Worm (Caenorhabditis elegans) whole organism, young adult: ENCODE results near the gene mlt-8.
"Not testable (repeated sequence)": the region's sequence is repeated elsewhere in the genome, so short reads cannot be mapped to it uniquely, and the experiment has no call there.

Experiments used
- F10E7.11 ChIP-seq: sonication (generic microtip); optimal IDR thresholded peaks from 2 replicates; lab custom pipeline; 2017; ENCODE audit warnings: mild to moderate bottlenecking, missing genetic modification characterization, moderate library complexity, missing compliant biosample characterization
- F39B2.1 ChIP-seq: fragments of 200-800 bp; sonication (Bioruptor generic); IDR thresholded peaks from 2 replicates; pipeline ENCODE4 v1.3.6; 2022; ENCODE audit warnings: missing genetic modification reagents, missing genetic modification characterization, missing compliant biosample characterization
- F49E8.2 ChIP-seq: sonication (generic microtip); optimal IDR thresholded peaks from 3 replicates; lab custom pipeline; 2017; ENCODE audit warnings: missing genetic modification characterization, mild to moderate bottlenecking, missing compliant biosample characterization, antibody characterized with exemption, moderate library complexity; ENCODE audit not compliant: insufficient read depth
- Y56A3A.18 ChIP-seq: fragments of 200-800 bp; sonication (Bioruptor generic); IDR thresholded peaks from 2 replicates; pipeline ENCODE4 v1.3.6; 2022; ENCODE audit warnings: missing genetic modification reagents, missing genetic modification characterization, missing compliant biosample characterization
- Y79H2A.3 ChIP-seq: fragments of 200-800 bp; sonication (Bioruptor generic); conservative IDR thresholded peaks from 2 replicates; pipeline ENCODE4 v1.3.6; 2022; ENCODE audit warnings: missing genetic modification reagents, missing genetic modification characterization, missing compliant biosample characterization
- Y95B8A.8 ChIP-seq: fragments of 200-800 bp; sonication (Bioruptor generic); IDR thresholded peaks from 2 replicates; pipeline ENCODE4 v1.3.6; 2022; ENCODE audit warnings: missing genetic modification reagents, missing genetic modification characterization, missing compliant biosample characterization
- ZK185.1 ChIP-seq: sonication (generic microtip); optimal IDR thresholded peaks from 2 replicates; lab custom pipeline; 2016; ENCODE audit warnings: mild to moderate bottlenecking, missing genetic modification characterization, missing compliant biosample characterization; ENCODE audit not compliant: poor library complexity, severe bottlenecking
- ama-1 ChIP-seq, 3 experiments: fragments of 150-350 bp in 1 of 3; sonication (generic microtip) in 2 of 3; optimal IDR thresholded peaks; 2 replicates each; lab custom pipeline; 2014 to 2018; ENCODE audit warnings: missing biosample characterization in 2 of 3, missing genetic modification characterization in 2 of 3, missing genetic modification reagents in 2 of 3
- aptf-3 ChIP-seq: fragments of 200-800 bp; sonication (Bioruptor generic); IDR thresholded peaks from 2 replicates; pipeline ENCODE4 v1.3.6; 2022; ENCODE audit warnings: missing genetic modification characterization, missing compliant biosample characterization
- atf-7 ChIP-seq: sonication (generic microtip); optimal IDR thresholded peaks from 2 replicates; lab custom pipeline; 2017; ENCODE audit warnings: mild to moderate bottlenecking, missing genetic modification characterization, missing compliant biosample characterization
- attf-3 ChIP-seq: fragments of 200-800 bp; sonication (Bioruptor generic); conservative IDR thresholded peaks from 2 replicates; pipeline ENCODE4 v1.3.6; 2022; ENCODE audit warnings: missing genetic modification reagents, missing genetic modification characterization, missing compliant biosample characterization
- bed-1 ChIP-seq: fragments of 200-800 bp; sonication (Bioruptor generic); IDR thresholded peaks from 2 replicates; pipeline ENCODE4 v1.3.6; 2022; ENCODE audit warnings: missing genetic modification reagents, missing genetic modification characterization, missing compliant biosample characterization
- ceh-79 ChIP-seq: sonication (generic microtip); optimal IDR thresholded peaks from 2 replicates; lab custom pipeline; 2017; ENCODE audit warnings: mild to moderate bottlenecking, missing genetic modification characterization, missing compliant biosample characterization
- egl-18 ChIP-seq: fragments of 200-800 bp; sonication (Bioruptor generic); IDR thresholded peaks from 2 replicates; pipeline ENCODE4 v1.3.6; 2022; ENCODE audit warnings: missing genetic modification reagents, missing genetic modification characterization, missing compliant biosample characterization
- ets-4 ChIP-seq: fragments of 200-800 bp; sonication (Bioruptor generic); optimal IDR thresholded peaks from 2 replicates; lab custom pipeline; 2018; ENCODE audit warnings: mild to moderate bottlenecking, missing genetic modification characterization, missing compliant biosample characterization
- hmg-1.2 ChIP-seq: fragments of 200-800 bp; sonication (Bioruptor generic); IDR thresholded peaks from 2 replicates; pipeline ENCODE4 v1.3.6; 2022; ENCODE audit warnings: missing genetic modification reagents, missing genetic modification characterization, missing compliant biosample characterization
- lin-35 ChIP-seq, 3 experiments: fragments of 150-350 bp in 2 of 3; sonication (generic microtip) in 1 of 3; optimal IDR thresholded peaks; 2 replicates each; lab custom pipeline; 2014 to 2018; ENCODE audit warnings: missing biosample characterization in 3 of 3, missing genetic modification characterization in 3 of 3, missing genetic modification reagents in 3 of 3
- lin-40 ChIP-seq: sonication (generic microtip); optimal IDR thresholded peaks from 2 replicates; lab custom pipeline; 2016; ENCODE audit warnings: missing genetic modification characterization, mild to moderate bottlenecking, missing compliant biosample characterization, missing genotype, missing genetic modification reagents
- lsy-27 ChIP-seq: sonication (generic microtip); optimal IDR thresholded peaks from 2 replicates; lab custom pipeline; 2017; ENCODE audit warnings: missing genetic modification characterization, mild to moderate bottlenecking, missing compliant biosample characterization, antibody characterized with exemption, missing genotype, borderline replicate concordance; ENCODE audit not compliant: insufficient read depth
- madf-10 ChIP-seq: sonication (generic microtip); optimal IDR thresholded peaks from 2 replicates; lab custom pipeline; 2016; ENCODE audit warnings: mild to moderate bottlenecking, missing genetic modification characterization, missing compliant biosample characterization
- mxl-1 ChIP-seq: sonication (generic microtip); optimal IDR thresholded peaks from 2 replicates; lab custom pipeline; 2016; ENCODE audit warnings: missing genetic modification characterization, missing compliant biosample characterization
- nfya-1 ChIP-seq: sonication (generic microtip); optimal IDR thresholded peaks from 2 replicates; lab custom pipeline; 2017; ENCODE audit warnings: antibody characterized with exemption, missing compliant biosample characterization, missing genetic modification characterization, borderline replicate concordance; ENCODE audit not compliant: insufficient read depth
- nhr-179 ChIP-seq: sonication (generic microtip); optimal IDR thresholded peaks from 2 replicates; lab custom pipeline; 2016; ENCODE audit warnings: mild to moderate bottlenecking, missing genetic modification characterization, missing compliant biosample characterization
- rcor-1 ChIP-seq: fragments of 200-800 bp; sonication (Bioruptor generic); IDR thresholded peaks from 2 replicates; pipeline ENCODE4 v1.3.6; 2022; ENCODE audit warnings: missing genetic modification reagents, missing genetic modification characterization, missing compliant biosample characterization
- sptf-2 ChIP-seq: fragments of 200-800 bp; sonication (Bioruptor generic); optimal IDR thresholded peaks from 2 replicates; lab custom pipeline; 2018; ENCODE audit warnings: mild to moderate bottlenecking, missing genetic modification characterization, missing compliant biosample characterization
- unc-130 ChIP-seq: sonication (generic microtip); optimal IDR thresholded peaks from 2 replicates; lab custom pipeline; 2016; ENCODE audit warnings: missing genetic modification reagents, missing genetic modification characterization, missing compliant biosample characterization
- zfh-2 ChIP-seq: fragments of 200-800 bp; sonication (Bioruptor generic); conservative IDR thresholded peaks from 2 replicates; pipeline ENCODE4 v1.3.6; 2022; ENCODE audit warnings: missing genetic modification reagents, missing genetic modification characterization, missing compliant biosample characterization

mlt-8 gene

DNA sequence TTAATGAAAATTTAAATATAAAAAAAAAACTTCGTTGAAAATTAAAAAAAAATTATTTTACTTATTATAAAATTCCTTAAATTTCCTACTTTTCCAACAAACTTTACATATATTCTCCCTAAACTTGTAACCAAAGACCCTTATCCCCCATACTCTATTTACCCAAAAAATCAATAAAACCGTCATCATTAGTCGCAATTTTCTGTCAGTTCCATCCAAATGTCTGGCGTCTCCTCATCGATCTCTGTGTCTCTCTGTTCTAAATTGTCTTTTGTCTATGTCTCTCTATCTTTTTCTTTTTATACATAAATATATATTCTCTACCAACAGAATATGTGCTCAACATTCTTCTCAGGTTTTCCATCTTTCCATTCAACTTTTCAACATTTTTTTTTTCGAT lies 16.5 kb downstream of the mlt-8 start:
- TF ChIP-seq hmg-1.2 (GFP tag; lab: Robert Waterston, UW) (peak; percentile 43; the same call in 1 of the 2 replicates), attf-3 (GFP tag; lab: Robert Waterston, UW) (no peak)

ce11 chrII:551245-551904 lies 20.5 kb downstream of the mlt-8 start, which contains the start of gene lips-7:
TSS of gene lips-7 (plus strand) at chrII:551854.
- TF ChIP-seq lin-40 (tag; lab: Kevin White, UChicago) (no peak), Y56A3A.18 (GFP tag; lab: Robert Waterston, UW) (no peak), lsy-27 (tag; lab: Kevin White, UChicago) (no peak), zfh-2 (GFP tag; lab: Robert Waterston, UW) (peak; percentile 73), lin-35 (GFP tag; optimal IDR thresholded peaks at IDR 0.05; lab: Kevin White, UChicago) (no peak), ama-1 (optimal IDR thresholded peaks at IDR 0.05; lab: Kevin White, UChicago) (no peak), ama-1 (GFP tag; optimal IDR thresholded peaks at IDR 0.05; lab: Kevin White, UChicago) (no peak), nfya-1 (tag; lab: Kevin White, UChicago) (peak; percentile 39)

ce11 chrII:549501-549900 lies 22.4 kb downstream of the mlt-8 start:
- TF ChIP-seq egl-18 (GFP tag; lab: Robert Waterston, UW): no peak

DNA sequence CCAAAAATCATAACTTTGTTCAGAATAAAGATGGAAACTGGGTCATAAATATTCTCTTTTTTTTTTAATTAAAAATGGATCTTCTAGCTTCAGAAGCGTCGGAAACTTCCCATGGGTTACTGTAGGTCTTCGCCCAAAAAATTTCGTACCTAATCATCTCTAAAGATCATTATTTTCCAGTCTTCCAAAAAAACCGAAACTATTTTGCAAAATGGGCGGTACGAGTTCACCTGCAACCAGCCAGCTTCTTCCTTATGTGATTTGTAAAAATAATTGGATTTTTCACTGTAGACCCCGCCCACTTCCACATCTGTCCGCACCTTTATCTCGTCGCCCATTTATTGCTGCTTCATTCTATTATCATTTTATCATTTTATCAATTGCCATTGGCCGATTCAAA lies 25.5 kb downstream of the mlt-8 start, which contains the start of gene mlt-10:
TSS of gene mlt-10 (plus strand) at position 301 of the 400 bp plus-strand sequence.
- TF ChIP-seq F39B2.1 (GFP tag; lab: Robert Waterston, UW) (no peak), aptf-3 (GFP tag; lab: Robert Waterston, UW) (no peak), mxl-1 (no peak), sptf-2 (GFP tag; lab: Kevin White, UChicago) (no peak), bed-1 (GFP tag; lab: Robert Waterston, UW) (no peak), Y79H2A.3 (GFP tag; lab: Robert Waterston, UW) (no peak), Y95B8A.8 (GFP tag; lab: Robert Waterston, UW) (no peak)

DNA sequence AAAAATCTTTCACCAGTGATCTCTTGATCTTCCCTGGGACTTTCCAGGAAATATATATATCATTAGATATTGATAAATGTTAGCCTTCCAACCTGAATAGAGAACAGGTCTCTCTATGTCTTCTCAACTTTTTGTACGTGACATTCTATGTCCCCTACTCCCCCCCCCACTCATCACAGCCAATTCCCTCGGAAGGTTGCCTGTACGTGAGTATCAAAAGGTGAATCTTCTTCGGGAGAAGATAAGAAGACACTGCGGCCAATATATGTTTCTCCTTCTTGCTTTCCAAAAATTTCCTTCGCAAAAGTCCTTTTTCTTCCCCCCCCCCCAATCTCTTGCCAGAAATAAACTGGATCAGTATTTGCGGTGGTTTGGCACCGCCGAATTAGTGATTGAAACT lies 29.5 kb downstream of the mlt-8 start:
- no peak for TF ChIP-seq unc-130 (GFP tag; lab: Kevin White, UChicago)
- TF ChIP-seq ZK185.1 (tag; lab: Kevin White, UChicago): no peak
- TF ChIP-seq F10E7.11 (tag; lab: Kevin White, UChicago): no peak
- no peak for TF ChIP-seq atf-7 (tag; lab: Kevin White, UChicago)
- no peak for TF ChIP-seq rcor-1 (GFP tag; lab: Robert Waterston, UW)
- TF ChIP-seq ceh-79 (tag; lab: Kevin White, UChicago): no peak
- no peak for TF ChIP-seq F49E8.2 (tag; lab: Kevin White, UChicago)
- TF ChIP-seq, all 124 proteins: peak for 0

DNA sequence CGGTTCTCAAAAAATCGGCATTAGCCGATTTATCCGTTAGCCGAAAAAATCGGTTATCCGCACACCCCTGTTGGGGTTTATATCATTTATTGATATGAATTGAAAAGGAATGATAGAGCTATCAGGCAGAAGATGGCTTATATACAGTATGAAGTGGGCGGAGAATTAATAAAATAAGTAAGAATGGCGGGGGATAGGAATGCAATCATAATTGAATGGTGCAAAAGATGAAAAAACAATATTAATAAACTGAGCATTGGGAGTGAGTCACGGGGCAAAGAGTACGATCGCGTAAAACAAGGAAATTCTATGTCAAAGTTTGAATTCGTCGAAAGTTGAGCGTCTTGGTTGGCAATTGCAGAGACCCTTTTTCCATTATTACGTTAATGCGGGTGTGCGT lies 35.1 kb downstream of the mlt-8 start, which contains the start of gene T27A1.2:
TSS of gene T27A1.2 (minus strand) at position 101 of the 400 bp plus-strand sequence.
- TF ChIP-seq madf-10 (tag; lab: Kevin White, UChicago): no peak

ce11 chrII:535226-535625 lies 36.7 kb downstream of the mlt-8 start, which contains the start of gene T27A1.3:
TSS of gene T27A1.3 (plus strand) at chrII:535526.
- not testable (repeated sequence) for TF ChIP-seq ets-4 (GFP tag; lab: Kevin White, UChicago); nhr-179 (tag; lab: Kevin White, UChicago); unc-130 (GFP tag; lab: Kevin White, UChicago)
